Fruit fly (Drosophila melanogaster) whole organism, embryonic: ENCODE data around the gene CG15040.

Experiments used
- Adf1 ChIP-seq: fragments of 200-800 bp; sonication (Bioruptor generic); IDR thresholded peaks from 2 replicates; pipeline ENCODE4 v1.3.6; 2022; ENCODE audit warnings: missing biosample characterization, missing genetic modification characterization
- CG10366 ChIP-seq: fragments of 200-800 bp; sonication (Bioruptor generic); IDR thresholded peaks from 2 replicates; pipeline ENCODE4 v1.3.6; 2022; ENCODE audit warnings: missing biosample characterization, missing genetic modification characterization
- CG10543 ChIP-seq: fragments of 200-800 bp; sonication (Bioruptor generic); optimal IDR thresholded peaks from 3 replicates; lab custom pipeline; 2017; ENCODE audit warnings: missing biosample characterization, mild to moderate bottlenecking, missing genetic modification characterization, moderate library complexity
- CG11093 ChIP-seq: fragments of 200-800 bp; sonication (Bioruptor generic); IDR thresholded peaks from 3 replicates; pipeline ENCODE4 v1.3.6; 2022; ENCODE audit warnings: missing biosample characterization, missing genetic modification characterization
- CG11696 ChIP-seq: fragments of 200-800 bp; sonication (Bioruptor generic); IDR thresholded peaks from 2 replicates; pipeline ENCODE4 v1.3.6; 2022; ENCODE audit warnings: missing biosample characterization, missing genetic modification characterization
- CG12236 ChIP-seq: fragments of 200-800 bp; sonication (Bioruptor generic); optimal IDR thresholded peaks from 2 replicates; lab custom pipeline; 2016; ENCODE audit warnings: missing biosample characterization, missing genetic modification characterization
- CG12659 ChIP-seq: fragments of 200-800 bp; sonication (Bioruptor generic); optimal IDR thresholded peaks from 3 replicates; lab custom pipeline; 2017; ENCODE audit warnings: mild to moderate bottlenecking, missing biosample characterization, missing genetic modification reagents, missing genetic modification characterization
- CG13624 ChIP-seq: fragments of 200-800 bp; sonication (Bioruptor generic); optimal IDR thresholded peaks from 2 replicates; lab custom pipeline; 2016; ENCODE audit warnings: missing biosample characterization, missing genetic modification characterization
- CG14860 ChIP-seq: fragments of 200-800 bp; sonication (Bioruptor generic); IDR thresholded peaks from 3 replicates; pipeline ENCODE4 v1.3.6; 2022; ENCODE audit warnings: missing biosample characterization, missing genetic modification characterization; ENCODE audit not compliant: partially characterized antibody
- CG15514 ChIP-seq: fragments of 200-800 bp; sonication (Bioruptor generic); optimal IDR thresholded peaks from 3 replicates; lab custom pipeline; 2017; ENCODE audit warnings: missing biosample characterization, missing genetic modification characterization, mild to moderate bottlenecking, moderate library complexity, missing genetic modification reagents
- CG15601 ChIP-seq: fragments of 200-800 bp; sonication (Bioruptor generic); optimal IDR thresholded peaks from 3 replicates; lab custom pipeline; 2019; ENCODE audit warnings: missing biosample characterization, mild to moderate bottlenecking, missing genetic modification characterization, moderate library complexity
- CG16779 ChIP-seq: fragments of 200-800 bp; sonication (Bioruptor generic); IDR thresholded peaks from 2 replicates; pipeline ENCODE4 v1.3.6; 2022; ENCODE audit warnings: missing biosample characterization, missing genetic modification characterization
- CG16863 ChIP-seq: fragments of 200-800 bp; sonication (Bioruptor generic); optimal IDR thresholded peaks from 3 replicates; lab custom pipeline; 2016; ENCODE audit warnings: missing biosample characterization, missing genetic modification characterization
- CG1792 ChIP-seq: fragments of 200-800 bp; sonication (Bioruptor generic); optimal IDR thresholded peaks from 2 replicates; lab custom pipeline; 2016; ENCODE audit warnings: missing biosample characterization, missing genetic modification characterization
- CG18764 ChIP-seq: fragments of 200-800 bp; sonication (Bioruptor generic); optimal IDR thresholded peaks from 3 replicates; lab custom pipeline; 2016; ENCODE audit warnings: missing biosample characterization, missing genetic modification characterization
- CG2129 ChIP-seq: fragments of 200-800 bp; sonication (Bioruptor generic); IDR thresholded peaks from 2 replicates; pipeline ENCODE4 v1.3.6; 2022; ENCODE audit warnings: missing biosample characterization, missing genetic modification characterization; ENCODE audit not compliant: partially characterized antibody
- CG31224 ChIP-seq: fragments of 200-800 bp; sonication (Bioruptor generic); IDR thresholded peaks from 2 replicates; pipeline ENCODE4 v1.3.6; 2022; ENCODE audit warnings: missing biosample characterization, missing genetic modification characterization
- CG3726 ChIP-seq: fragments of 200-800 bp; sonication (Bioruptor generic); IDR thresholded peaks from 3 replicates; pipeline ENCODE4, ENCODE4 v1.3.6; 2022; ENCODE audit warnings: missing biosample characterization, missing genetic modification characterization
- CG4820 ChIP-seq: fragments of 200-800 bp; sonication (Bioruptor generic); optimal IDR thresholded peaks from 3 replicates; lab custom pipeline; 2016; ENCODE audit warnings: missing biosample characterization, missing genetic modification characterization
- CG6254 ChIP-seq: fragments of 200-800 bp; sonication (Bioruptor generic); optimal IDR thresholded peaks from 3 replicates; lab custom pipeline; 2017; ENCODE audit warnings: mild to moderate bottlenecking, missing biosample characterization, missing genetic modification reagents, missing genetic modification characterization
- CG7271 ChIP-seq: fragments of 200-800 bp; sonication (Bioruptor generic); optimal IDR thresholded peaks from 2 replicates; lab custom pipeline; 2018; ENCODE audit warnings: missing biosample characterization, mild to moderate bottlenecking, missing genetic modification characterization, moderate library complexity
- CG7357 ChIP-seq: fragments of 200-800 bp; sonication (Bioruptor generic); IDR thresholded peaks from 3 replicates; pipeline ENCODE4 v1.3.6; 2022; ENCODE audit warnings: missing biosample characterization, missing genetic modification characterization
- Dref ChIP-seq: fragments of 200-800 bp; sonication (Bioruptor generic); IDR thresholded peaks from 2 replicates; pipeline ENCODE4 v1.3.6; 2022; ENCODE audit warnings: missing biosample characterization, missing genetic modification characterization
- Elba2 ChIP-seq: fragments of 200-800 bp; sonication (Bioruptor generic); optimal IDR thresholded peaks from 3 replicates; lab custom pipeline; 2016; ENCODE audit warnings: missing biosample characterization, missing genetic modification characterization
- Fer2 ChIP-seq: fragments of 200-800 bp; sonication (Bioruptor generic); optimal IDR thresholded peaks from 2 replicates; lab custom pipeline; 2018; ENCODE audit warnings: missing biosample characterization, mild to moderate bottlenecking, missing genetic modification characterization, moderate library complexity
- Fer3 ChIP-seq: fragments of 200-800 bp; sonication (Bioruptor generic); optimal IDR thresholded peaks from 2 replicates; lab custom pipeline; 2018; ENCODE audit warnings: missing biosample characterization, mild to moderate bottlenecking, missing genetic modification characterization, moderate library complexity
- Kr ChIP-seq: fragments of 200-800 bp; sonication (Bioruptor generic); optimal IDR thresholded peaks from 2 replicates; lab custom pipeline; 2017; ENCODE audit warnings: missing biosample characterization, mild to moderate bottlenecking, missing genetic modification characterization
- Mrtf ChIP-seq: fragments of 200-800 bp; sonication (Bioruptor generic); IDR thresholded peaks from 3 replicates; pipeline ENCODE4 v1.3.6; 2022; ENCODE audit warnings: missing biosample characterization, missing genetic modification characterization
- PHDP ChIP-seq: fragments of 200-800 bp; sonication (Bioruptor generic); optimal IDR thresholded peaks from 3 replicates; lab custom pipeline; 2018; ENCODE audit warnings: missing biosample characterization, mild to moderate bottlenecking, missing genetic modification characterization, moderate library complexity
- Pdp1 ChIP-seq, 2 experiments: fragments of 200-800 bp; sonication (Bioruptor generic); optimal IDR thresholded peaks; 3 replicates each; lab custom pipeline; 2016; ENCODE audit warnings: missing biosample characterization in 2 of 2, missing genetic modification characterization in 2 of 2, mild to moderate bottlenecking in 1 of 2, moderate library complexity in 1 of 2
- Stat92E ChIP-seq, 3 experiments: fragments of >200 bp in 2 of 3; fragments of 200-800 bp in 1 of 3; sonication (Bioruptor generic) in 1 of 3; optimal IDR thresholded peaks; 2 replicates each; lab custom pipeline; 2017 to 2019; ENCODE audit warnings: missing biosample characterization in 3 of 3, missing genetic modification characterization in 3 of 3, mild to moderate bottlenecking in 1 of 3, moderate library complexity in 1 of 3
- Xrp1 ChIP-seq: fragments of 200-800 bp; sonication (Bioruptor generic); IDR thresholded peaks from 2 replicates; pipeline ENCODE4 v1.3.6; 2022; ENCODE audit warnings: missing biosample characterization, missing genetic modification characterization
- ap ChIP-seq: fragments of 200-800 bp; sonication (Bioruptor generic); IDR thresholded peaks from 2 replicates; pipeline ENCODE4 v1.3.6; 2022; ENCODE audit warnings: missing biosample characterization, missing genetic modification characterization
- cwo ChIP-seq: fragments of 200-800 bp; sonication (Bioruptor generic); optimal IDR thresholded peaks from 3 replicates; lab custom pipeline; 2017; ENCODE audit warnings: missing biosample characterization, missing genetic modification characterization, mild to moderate bottlenecking, moderate library complexity, missing genetic modification reagents
- dm ChIP-seq: fragments of 200-800 bp; sonication (Bioruptor generic); optimal IDR thresholded peaks from 3 replicates; lab custom pipeline; 2016; ENCODE audit warnings: missing biosample characterization, missing genetic modification characterization
- kni ChIP-seq: fragments of 200-800 bp; sonication (Bioruptor generic); optimal IDR thresholded peaks from 3 replicates; lab custom pipeline; 2017; ENCODE audit warnings: mild to moderate bottlenecking, missing biosample characterization, missing genetic modification reagents, missing genetic modification characterization
- knrl ChIP-seq: fragments of 200-800 bp; sonication (Bioruptor generic); IDR thresholded peaks from 3 replicates; pipeline ENCODE4 v1.3.6; 2022; ENCODE audit warnings: missing biosample characterization, missing genetic modification characterization; ENCODE audit not compliant: partially characterized antibody
- lab ChIP-seq: fragments of 200-800 bp; sonication (Bioruptor generic); optimal IDR thresholded peaks from 3 replicates; lab custom pipeline; 2017; ENCODE audit warnings: missing biosample characterization, missing genetic modification characterization, mild to moderate bottlenecking, moderate library complexity, missing genetic modification reagents
- mirr ChIP-seq: fragments of 200-800 bp; sonication (Bioruptor generic); optimal IDR thresholded peaks from 3 replicates; lab custom pipeline; 2018; ENCODE audit warnings: missing biosample characterization, mild to moderate bottlenecking, missing genetic modification characterization
- nerfin-2 ChIP-seq: fragments of 200-800 bp; sonication (Bioruptor generic); IDR thresholded peaks from 2 replicates; pipeline ENCODE4 v1.3.6; 2022; ENCODE audit warnings: missing biosample characterization, missing genetic modification characterization; ENCODE audit not compliant: partially characterized antibody
- odd ChIP-seq: fragments of 200-800 bp; sonication (Bioruptor generic); optimal IDR thresholded peaks from 2 replicates; lab custom pipeline; 2017; ENCODE audit warnings: missing biosample characterization, mild to moderate bottlenecking, missing genetic modification characterization
- pita ChIP-seq: fragments of 200-800 bp; sonication (Bioruptor generic); optimal IDR thresholded peaks from 2 replicates; lab custom pipeline; 2017; ENCODE audit warnings: missing biosample characterization, mild to moderate bottlenecking, missing genetic modification characterization
- pnt ChIP-seq: fragments of 200-800 bp; sonication (Bioruptor generic); optimal IDR thresholded peaks from 3 replicates; lab custom pipeline; 2016; ENCODE audit warnings: missing biosample characterization, missing genetic modification characterization
- pros ChIP-seq: fragments of 200-800 bp; sonication (Bioruptor generic); optimal IDR thresholded peaks from 3 replicates; lab custom pipeline; 2019; ENCODE audit warnings: missing biosample characterization, mild to moderate bottlenecking, missing genetic modification characterization, moderate library complexity
- sc ChIP-seq, 3 experiments: fragments of >200 bp in 2 of 3; fragments of 200-800 bp in 1 of 3; sonication (Bioruptor generic) in 1 of 3; optimal IDR thresholded peaks; 2 replicates in 2 of 3; 3 replicates in 1 of 3; lab custom pipeline; 2017; ENCODE audit warnings: mild to moderate bottlenecking in 1 of 3, missing biosample characterization in 1 of 3, missing genetic modification characterization in 1 of 3, missing genetic modification reagents in 1 of 3
- sisA ChIP-seq: fragments of 200-800 bp; sonication (Bioruptor generic); IDR thresholded peaks from 2 replicates; pipeline ENCODE4 v1.3.6; 2022; ENCODE audit warnings: missing biosample characterization, missing genetic modification characterization
- sna ChIP-seq: fragments of 200-800 bp; sonication (Bioruptor generic); IDR thresholded peaks from 2 replicates; pipeline ENCODE4 v1.3.6; 2022; ENCODE audit warnings: missing biosample characterization, missing genetic modification characterization; ENCODE audit not compliant: partially characterized antibody
- tio ChIP-seq: fragments of 200-800 bp; sonication (Bioruptor generic); optimal IDR thresholded peaks from 2 replicates; lab custom pipeline; 2017; ENCODE audit warnings: missing biosample characterization, missing genetic modification characterization, inconsistent platforms
- vfl ChIP-seq: fragments of 200-800 bp; sonication (Bioruptor generic); optimal IDR thresholded peaks from 2 replicates; lab custom pipeline; 2016; ENCODE audit warnings: missing biosample characterization, missing genetic modification characterization

CG15040 gene

DNA sequence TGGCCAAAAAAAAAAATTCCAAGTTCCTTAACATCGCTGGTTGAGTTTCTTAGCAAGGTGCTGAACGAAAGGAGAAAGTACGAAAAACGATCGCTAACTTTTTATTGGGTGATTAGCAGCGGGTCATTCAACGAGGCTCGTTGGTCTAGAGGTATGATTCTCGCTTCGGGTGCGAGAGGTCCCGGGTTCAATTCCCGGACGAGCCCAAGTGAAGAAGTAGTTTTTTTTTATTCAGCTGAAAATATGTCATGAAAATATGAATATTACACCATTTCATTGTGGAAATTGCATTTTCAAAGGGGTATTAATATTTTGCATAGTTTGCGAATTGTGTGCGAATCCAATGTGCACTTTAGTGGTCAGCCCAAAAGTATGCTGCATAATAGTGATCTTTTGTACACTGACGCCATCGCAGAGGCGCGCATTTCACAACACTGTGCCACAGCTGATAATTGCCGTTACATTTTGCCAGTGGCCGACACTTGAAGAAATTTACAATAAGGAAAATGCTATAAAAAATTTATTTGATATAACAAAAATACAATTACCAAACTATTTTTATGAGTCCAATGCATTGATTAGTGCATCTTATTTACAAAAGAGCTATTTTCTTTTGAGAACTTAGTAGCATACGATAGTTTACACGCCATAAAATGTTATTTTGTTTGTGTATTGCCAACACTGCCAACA lies 51.6 kb downstream of the CG15040 start (continued):
- TF ChIP-seq Fer3 (tag; lab: Kevin White, UChicago): no peak
- TF ChIP-seq knrl (GFP tag; lab: Robert Waterston, UW): no peak; the same call in 2 of the 3 replicates
- no peak for TF ChIP-seq CG7357 (GFP tag; lab: Robert Waterston, UW)
- peak; percentile 70; the same call in 1 of the 2 replicates for TF ChIP-seq Xrp1 (GFP tag; lab: Robert Waterston, UW)
- no peak for TF ChIP-seq CG10366 (GFP tag; lab: Robert Waterston, UW)
- no peak for TF ChIP-seq CG4820
- no peak for TF ChIP-seq Mrtf (GFP tag; lab: Robert Waterston, UW)
- no peak for TF ChIP-seq CG3726 (GFP tag; lab: Robert Waterston, UW)
- no peak for TF ChIP-seq mirr (GFP tag; lab: Kevin White, UChicago)
- TF ChIP-seq CG16863 (GFP tag; lab: Kevin White, UChicago): no peak
- TF ChIP-seq CG15601 (tag; lab: Kevin White, UChicago): no peak
- no peak for TF ChIP-seq sna (GFP tag; lab: Robert Waterston, UW)
- TF ChIP-seq tio (GFP tag; lab: Kevin White, UChicago): no peak
- TF ChIP-seq CG16779: no peak
- no peak for TF ChIP-seq dm
- TF ChIP-seq CG7271 (tag; lab: Kevin White, UChicago): no peak
- no peak for TF ChIP-seq CG15514
- no peak for TF ChIP-seq CG6254
- TF ChIP-seq Fer2 (tag; lab: Kevin White, UChicago): no peak
- no peak for TF ChIP-seq lab (GFP tag; lab: Kevin White, UChicago)
- no peak for TF ChIP-seq nerfin-2
- no peak for TF ChIP-seq CG2129 (GFP tag; lab: Robert Waterston, UW)
- TF ChIP-seq Adf1 (GFP tag; lab: Robert Waterston, UW): no peak
- no peak for TF ChIP-seq pita (GFP tag; lab: Kevin White, UChicago)
- no peak for TF ChIP-seq Elba2 (GFP tag; lab: Kevin White, UChicago)
- TF ChIP-seq Stat92E (GFP tag; optimal IDR thresholded peaks at IDR 0.05; lab: Kevin White, UChicago): no peak
- TF ChIP-seq Kr (GFP tag; lab: Kevin White, UChicago): no peak
- no peak for TF ChIP-seq CG11093
- no peak for TF ChIP-seq CG14860
- TF ChIP-seq kni: no peak
- no peak for TF ChIP-seq cwo (GFP tag; lab: Kevin White, UChicago)
- no peak for TF ChIP-seq sc (optimal IDR thresholded peaks at IDR 0.05; lab: Kevin White, UChicago)
- no peak for TF ChIP-seq sc (GFP tag; optimal IDR thresholded peaks at IDR 0.05; lab: Kevin White, UChicago)
- no peak for TF ChIP-seq Dref (GFP tag; lab: Robert Waterston, UW)
- peak; percentile 28; the same call in 1 of the 2 replicates for TF ChIP-seq sisA (GFP tag; lab: Robert Waterston, UW)
- TF ChIP-seq PHDP (tag; lab: Kevin White, UChicago): no peak
- TF ChIP-seq vfl (GFP tag; lab: Kevin White, UChicago): no peak
- TF ChIP-seq odd: no peak
- TF ChIP-seq CG10543 (GFP tag; lab: Kevin White, UChicago): no peak
- no peak for TF ChIP-seq CG1792 (GFP tag; lab: Kevin White, UChicago)
- TF ChIP-seq pnt: no peak
- TF ChIP-seq CG12236 (GFP tag; lab: Kevin White, UChicago): no peak
- TF ChIP-seq CG13624 (GFP tag; lab: Kevin White, UChicago): no peak
- TF ChIP-seq CG31224 (GFP tag; lab: Robert Waterston, UW): no peak
- TF ChIP-seq CG11696 (GFP tag; lab: Robert Waterston, UW): no peak
- no peak for TF ChIP-seq pros
- TF ChIP-seq ap: no peak
- TF ChIP-seq CG18764 (GFP tag; lab: Kevin White, UChicago): no peak
- TF ChIP-seq Pdp1 (GFP tag; optimal IDR thresholded peaks at IDR 0.05; lab: Kevin White, UChicago): no peak
- no peak for TF ChIP-seq CG12659 (GFP tag; lab: Kevin White, UChicago)
